Worm (Caenorhabditis elegans): ENCODE measurements around the gene kmo-1.
A peak's percentile ranks its signal among the peaks of the same experiment; 100 is the strongest.

kmo-1 gene

ce11 chrV:12065859-12066258 is 4.5 kb downstream of the kmo-1 start (continued):
- no peak for TF ChIP-seq F13H6.1 (tag; optimal IDR thresholded peaks at IDR 0.05)
- no peak for TF ChIP-seq aly-2 (tag; optimal IDR thresholded peaks at IDR 0.05)
- TF ChIP-seq nhr-237 (tag; optimal IDR thresholded peaks at IDR 0.05): no peak
- peak; percentile 19 for TF ChIP-seq C34F6.9 (tag; optimal IDR thresholded peaks at IDR 0.05)
- TF ChIP-seq ZK546.5 (tag; optimal IDR thresholded peaks at IDR 0.05): no peak
- TF ChIP-seq fos-1 (tag; optimal IDR thresholded peaks at IDR 0.05): no peak
- no peak for TF ChIP-seq dmd-4 (tag; optimal IDR thresholded peaks at IDR 0.05)
- TF ChIP-seq ztf-4 (tag; optimal IDR thresholded peaks at IDR 0.05): no peak
- TF ChIP-seq sma-9 (GFP tag; optimal IDR thresholded peaks at IDR 0.05): no peak
- TF ChIP-seq sma-9 (tag; optimal IDR thresholded peaks at IDR 0.05): no peak
- peak; percentile 30 for TF ChIP-seq nhr-129 (tag; optimal IDR thresholded peaks at IDR 0.05)
- no peak for TF ChIP-seq lin-39 (tag; optimal IDR thresholded peaks at IDR 0.05)

DNA sequence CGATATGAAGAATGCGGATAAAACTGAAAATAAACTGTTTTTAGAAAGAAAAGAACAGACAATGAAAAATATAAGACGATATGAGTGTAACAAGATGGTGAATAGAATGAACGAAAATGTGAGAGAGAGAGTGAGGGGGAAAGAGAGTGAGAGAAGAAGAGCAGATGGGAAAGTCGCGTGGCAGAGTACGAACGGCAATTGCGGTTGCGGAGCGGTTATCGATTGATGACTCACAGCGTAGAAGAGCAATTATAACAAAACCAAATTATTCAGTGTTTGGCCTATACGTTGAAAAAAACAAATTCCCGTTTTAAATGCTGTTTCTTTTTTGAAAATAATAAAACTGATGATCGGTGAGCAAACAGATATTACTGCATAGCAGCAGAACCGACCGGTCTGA is 5.0 kb downstream of the kmo-1 start, which contains the start of gene pqn-53:
Gene pqn-53, minus strand, starts transcription at position 23 of the 400 bp plus-strand sequence.
- no peak for TF ChIP-seq sem-4 (tag; optimal IDR thresholded peaks at IDR 0.05)
- TF ChIP-seq snpc-4 (tag; optimal IDR thresholded peaks at IDR 0.05): no peak
- TF ChIP-seq dmd-4 (tag; optimal IDR thresholded peaks at IDR 0.05): no peak
- no peak for TF ChIP-seq blmp-1 (tag; optimal IDR thresholded peaks at IDR 0.05; ENCODE audit: insufficient read depth)
- no peak for TF ChIP-seq ZK546.5 (tag; optimal IDR thresholded peaks at IDR 0.05)
- no peak for TF ChIP-seq mbf-1 (tag; optimal IDR thresholded peaks at IDR 0.05)
- no peak for TF ChIP-seq nhr-6 (tag; optimal IDR thresholded peaks at IDR 0.05)
- TF ChIP-seq crh-2 (tag; optimal IDR thresholded peaks at IDR 0.05): peak; percentile 57
- TF ChIP-seq aly-2 (tag; optimal IDR thresholded peaks at IDR 0.05): no peak
- TF ChIP-seq gmeb-1 (tag; optimal IDR thresholded peaks at IDR 0.05): no peak
- TF ChIP-seq nhr-25 (tag; optimal IDR thresholded peaks at IDR 0.05): no peak
- TF ChIP-seq nhr-21 (tag; optimal IDR thresholded peaks at IDR 0.05): no peak
- peak; percentile 0 for TF ChIP-seq F13H6.1 (tag; optimal IDR thresholded peaks at IDR 0.05)
- TF ChIP-seq ceh-82 (tag; optimal IDR thresholded peaks at IDR 0.05): no peak
- no peak for TF ChIP-seq elt-1 (tag; optimal IDR thresholded peaks at IDR 0.05)
- no peak for TF ChIP-seq lin-13 (GFP tag; optimal IDR thresholded peaks at IDR 0.05)
- no peak for TF ChIP-seq ceh-16 (tag; optimal IDR thresholded peaks at IDR 0.05)
- TF ChIP-seq alr-1 (tag; optimal IDR thresholded peaks at IDR 0.05): no peak
- TF ChIP-seq nhr-77 (tag; optimal IDR thresholded peaks at IDR 0.05): no peak
- TF ChIP-seq fos-1 (tag; optimal IDR thresholded peaks at IDR 0.05): peak; percentile 93
- TF ChIP-seq zag-1 (tag; optimal IDR thresholded peaks at IDR 0.05): no peak
- no peak for TF ChIP-seq nhr-237 (tag; optimal IDR thresholded peaks at IDR 0.05)
- no peak for TF ChIP-seq ztf-11 (tag; optimal IDR thresholded peaks at IDR 0.05)
- no peak for TF ChIP-seq nhr-23 (tag; optimal IDR thresholded peaks at IDR 0.05)
- TF ChIP-seq nhr-10 (tag; optimal IDR thresholded peaks at IDR 0.05): no peak
- TF ChIP-seq lin-11 (tag; optimal IDR thresholded peaks at IDR 0.05): peak; percentile 3
- TF ChIP-seq unc-55 (GFP tag; optimal IDR thresholded peaks at IDR 0.05): peak; percentile 16
- no peak for TF ChIP-seq unc-62 (GFP tag; optimal IDR thresholded peaks at IDR 0.05)
- no peak for TF ChIP-seq nhr-11 (tag; optimal IDR thresholded peaks at IDR 0.05)
- no peak for TF ChIP-seq elt-3 (tag; optimal IDR thresholded peaks at IDR 0.05)
- no peak for TF ChIP-seq ztf-1 (GFP tag; conservative IDR thresholded peaks at IDR 0.05)
- no peak for TF ChIP-seq nhr-12 (tag; optimal IDR thresholded peaks at IDR 0.05)
- TF ChIP-seq mab-5 (tag; optimal IDR thresholded peaks at IDR 0.05): no peak
- TF ChIP-seq sma-9 (GFP tag; optimal IDR thresholded peaks at IDR 0.05): no peak
- no peak for TF ChIP-seq sma-9 (tag; optimal IDR thresholded peaks at IDR 0.05)
- peak in 1 of 2 experiments; percentile 44 for TF ChIP-seq mdl-1 (tag; optimal IDR thresholded peaks at IDR 0.05)
- no peak for TF ChIP-seq Y55F3AM.14 (GFP tag; optimal IDR thresholded peaks at IDR 0.05)
- TF ChIP-seq ama-1 (optimal IDR thresholded peaks at IDR 0.05): no peak
- TF ChIP-seq peb-1 (tag; optimal IDR thresholded peaks at IDR 0.05): no peak
- TF ChIP-seq lin-39 (tag; optimal IDR thresholded peaks at IDR 0.05): no peak
- TF ChIP-seq egl-27 (tag; optimal IDR thresholded peaks at IDR 0.05): no peak
- TF ChIP-seq skn-1 (tag; optimal IDR thresholded peaks at IDR 0.05): no peak
- no peak for TF ChIP-seq R02D3.7 (tag; optimal IDR thresholded peaks at IDR 0.05)
- TF ChIP-seq lsy-2 (tag; optimal IDR thresholded peaks at IDR 0.05): peak in 1 of 2 experiments; percentile 8
- peak; percentile 52 for TF ChIP-seq nhr-129 (tag; optimal IDR thresholded peaks at IDR 0.05)
- TF ChIP-seq C34F6.9 (tag; optimal IDR thresholded peaks at IDR 0.05): peak; percentile 64
- no peak for TF ChIP-seq sma-3 (GFP tag; optimal IDR thresholded peaks at IDR 0.05)
- no peak for TF ChIP-seq unc-39 (tag; optimal IDR thresholded peaks at IDR 0.05)
- no peak for TF ChIP-seq ztf-4 (tag; optimal IDR thresholded peaks at IDR 0.05)
